Worm (Caenorhabditis elegans) whole organism, early embryonic: ENCODE data around the gene mbk-2.

Source experiments
- B0310.2 ChIP-seq: sonication (generic microtip); optimal IDR thresholded peaks from 2 replicates; lab custom pipeline; 2016; ENCODE audit warnings: mild to moderate bottlenecking, missing genetic modification characterization, missing compliant biosample characterization
- F13C5.2 ChIP-seq: sonication (generic microtip); optimal IDR thresholded peaks from 2 replicates; lab custom pipeline; 2017; ENCODE audit warnings: mild to moderate bottlenecking, missing genetic modification characterization, inconsistent platforms, missing compliant biosample characterization
- aly-1 ChIP-seq: sonication (generic microtip); optimal IDR thresholded peaks from 2 replicates; lab custom pipeline; 2016; ENCODE audit warnings: missing genetic modification characterization, missing compliant biosample characterization
- ama-1 ChIP-seq: fragments of 150-350 bp; optimal IDR thresholded peaks from 2 replicates; lab custom pipeline; 2014
- ceh-13 ChIP-seq: fragments of 200-800 bp; sonication (Bioruptor generic); optimal IDR thresholded peaks from 2 replicates; lab custom pipeline; 2018; ENCODE audit warnings: mild to moderate bottlenecking, missing genetic modification characterization, missing compliant biosample characterization
- ceh-36 ChIP-seq: sonication (generic microtip); optimal IDR thresholded peaks from 2 replicates; lab custom pipeline; 2016; ENCODE audit warnings: missing genetic modification characterization, inconsistent platforms, missing compliant biosample characterization
- ets-7 ChIP-seq: sonication (generic microtip); optimal IDR thresholded peaks from 2 replicates; lab custom pipeline; 2016; ENCODE audit warnings: missing genotype, missing genetic modification characterization, missing compliant biosample characterization
- flt-1 ChIP-seq: fragments of 200-800 bp; sonication (Bioruptor generic); IDR thresholded peaks from 2 replicates; pipeline ENCODE4 v1.3.6; 2022; ENCODE audit warnings: missing genetic modification characterization, missing compliant biosample characterization
- hmbx-1 ChIP-seq: sonication (generic microtip); optimal IDR thresholded peaks from 2 replicates; lab custom pipeline; 2016; ENCODE audit warnings: mild to moderate bottlenecking, missing genetic modification characterization, missing compliant biosample characterization
- hmg-4 ChIP-seq: fragments of 200-800 bp; sonication (Bioruptor generic); optimal IDR thresholded peaks from 2 replicates; lab custom pipeline; 2018; ENCODE audit warnings: mild to moderate bottlenecking, missing genetic modification characterization, missing compliant biosample characterization
- hnd-1 ChIP-seq: sonication (generic microtip); optimal IDR thresholded peaks from 2 replicates; lab custom pipeline; 2016; ENCODE audit warnings: missing genetic modification characterization, missing compliant biosample characterization
- pes-1 ChIP-seq: fragments of 200-800 bp; sonication (Bioruptor generic); IDR thresholded peaks from 2 replicates; pipeline ENCODE4 v1.3.6; 2022; ENCODE audit warnings: missing genetic modification reagents, missing genetic modification characterization, missing compliant biosample characterization
- scrt-1 ChIP-seq: fragments of 200-800 bp; sonication (Bioruptor generic); IDR thresholded peaks from 2 replicates; pipeline ENCODE4 v1.3.6; 2022; ENCODE audit warnings: missing genetic modification characterization, missing compliant biosample characterization
- sea-1 ChIP-seq: fragments of 200-800 bp; sonication (Bioruptor generic); conservative IDR thresholded peaks from 2 replicates; pipeline ENCODE4 v1.3.6; 2022; ENCODE audit warnings: missing genetic modification characterization, missing compliant biosample characterization
- tbx-11 ChIP-seq: fragments of 200-800 bp; sonication (Bioruptor generic); IDR thresholded peaks from 2 replicates; pipeline ENCODE4 v1.3.6; 2022; ENCODE audit warnings: missing genetic modification characterization, missing compliant biosample characterization
- tbx-37 ChIP-seq: fragments of 200-800 bp; sonication (Bioruptor generic); conservative IDR thresholded peaks from 2 replicates; pipeline ENCODE4 v1.3.6; 2022; ENCODE audit warnings: missing genetic modification reagents, missing genetic modification characterization, missing compliant biosample characterization
- tra-4 ChIP-seq: sonication (generic microtip); optimal IDR thresholded peaks from 2 replicates; lab custom pipeline; 2017; ENCODE audit warnings: missing genetic modification characterization, missing compliant biosample characterization

The mbk-2 gene

DNA sequence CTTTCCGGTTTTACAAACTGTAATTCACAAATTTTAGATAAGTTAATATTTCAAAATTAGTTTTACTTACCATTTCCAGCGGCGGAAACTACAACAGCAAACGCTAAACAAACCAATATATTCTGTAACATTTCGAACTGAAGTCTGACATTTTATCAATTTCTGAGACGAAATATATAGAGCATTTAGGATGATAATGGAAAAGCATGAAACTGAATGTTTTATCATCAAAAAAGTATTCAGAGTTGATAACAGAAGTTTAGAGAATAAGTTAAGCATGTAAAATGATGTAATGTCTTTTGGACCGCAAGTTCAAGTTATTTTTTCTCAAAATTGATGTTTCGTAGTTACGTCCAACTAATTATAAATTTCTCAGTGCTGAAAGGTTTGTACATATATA, 39.8 kb upstream of the mbk-2 start, which contains the start of gene F55G11.2:
F55G11.2 (minus strand) TSS at position 149 of the 400 bp plus-strand sequence.
- TF ChIP-seq B0310.2 (no peak), aly-1 (tag; lab: Kevin White, UChicago) (no peak), ceh-13 (GFP tag; lab: Kevin White, UChicago) (no peak), ama-1 (no peak)

DNA sequence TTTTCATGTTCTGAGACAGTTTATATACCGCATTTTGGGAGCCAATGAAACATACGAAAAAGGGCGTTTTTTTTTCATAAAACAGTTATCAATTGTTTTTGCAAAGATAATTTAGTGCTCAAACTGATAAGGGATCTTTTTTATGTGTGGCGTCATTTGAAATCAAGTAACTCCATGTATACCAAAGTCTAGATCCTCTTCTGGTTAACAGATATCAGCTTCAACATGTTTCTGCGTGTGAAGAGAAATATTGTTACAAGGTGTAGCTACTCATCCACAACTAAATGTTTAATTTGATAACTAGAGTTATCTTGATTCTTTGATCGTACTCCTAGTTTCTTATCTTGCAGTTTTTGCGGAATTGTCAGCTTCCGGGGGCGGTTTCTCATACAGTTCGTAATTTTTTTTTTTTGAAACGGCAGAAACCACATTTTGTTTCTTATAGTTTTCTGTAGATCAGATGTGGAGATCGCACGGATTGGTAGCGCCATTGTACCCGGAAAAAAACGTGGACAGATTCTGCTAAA, 36.9 kb upstream of the mbk-2 start:
- TF ChIP-seq aly-1 (tag; lab: Kevin White, UChicago) (no peak), hmg-4 (GFP tag; lab: Kevin White, UChicago) (no peak)

DNA sequence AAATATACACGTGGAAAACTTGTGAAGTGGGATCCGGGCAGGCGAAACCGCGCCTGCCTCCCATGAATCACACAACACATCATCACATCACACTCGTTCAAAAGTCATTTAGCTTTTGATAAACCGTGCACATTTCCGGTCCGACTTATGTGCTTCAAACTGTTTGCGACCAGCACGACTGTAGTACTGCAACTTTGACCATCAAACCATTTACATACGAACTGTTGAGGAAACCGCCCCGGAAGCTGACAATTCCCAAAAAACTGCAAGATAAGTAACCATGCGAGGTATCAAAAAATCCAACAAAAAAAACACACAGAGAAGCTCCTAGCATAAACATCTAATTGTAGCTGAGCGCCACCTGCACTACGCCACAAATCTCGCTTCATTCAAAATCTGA, 36.2 kb upstream of the mbk-2 start:
- TF ChIP-seq tbx-37 (GFP tag; lab: Robert Waterston, UW) = no peak
- no peak for TF ChIP-seq ets-7 (tag; lab: Kevin White, UChicago)
- TF ChIP-seq pes-1 (GFP tag; lab: Robert Waterston, UW) = no peak
- no peak for TF ChIP-seq aly-1 (tag; lab: Kevin White, UChicago)
- TF ChIP-seq F13C5.2 (tag; lab: Kevin White, UChicago) = no peak
- no peak for TF ChIP-seq B0310.2
- no peak for TF ChIP-seq ceh-13 (GFP tag; lab: Kevin White, UChicago)
- TF ChIP-seq flt-1 (GFP tag; lab: Robert Waterston, UW) = no peak
- TF ChIP-seq tra-4 (tag; lab: Kevin White, UChicago) = no peak
- TF ChIP-seq ama-1 = no peak
- no peak for TF ChIP-seq hnd-1 (tag; lab: Kevin White, UChicago)
- no peak for TF ChIP-seq hmg-4 (GFP tag; lab: Kevin White, UChicago)
- no peak for TF ChIP-seq tbx-11 (GFP tag; lab: Robert Waterston, UW)
- TF ChIP-seq scrt-1 = no peak
- TF ChIP-seq sea-1 (GFP tag; lab: Robert Waterston, UW) = no peak

DNA sequence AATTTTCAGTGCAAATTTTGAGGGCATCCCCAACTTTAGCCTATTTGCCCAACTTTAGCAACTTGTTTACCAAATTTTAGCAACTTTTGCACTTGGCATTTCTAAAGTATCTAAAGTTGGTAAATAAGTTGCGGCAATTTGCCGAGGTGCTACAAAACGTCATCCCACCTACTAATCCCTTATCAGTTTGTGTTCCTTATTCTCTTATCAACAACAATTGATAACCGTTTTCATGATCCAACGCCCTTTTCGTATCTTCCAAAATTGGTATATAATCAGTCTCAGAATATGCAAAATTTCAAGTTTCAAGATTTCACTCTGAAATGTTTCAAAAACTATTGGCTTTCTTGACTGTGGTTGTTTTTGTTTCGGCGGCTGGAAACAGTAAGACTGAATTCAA, 35.6 kb upstream of the mbk-2 start, which contains the start of gene F55G11.4:
F55G11.4 (plus strand) TSS at position 289 of the 400 bp plus-strand sequence.
- TF ChIP-seq ceh-13 (GFP tag; lab: Kevin White, UChicago) (no peak), ceh-36 (tag; lab: Kevin White, UChicago) (no peak), ets-7 (tag; lab: Kevin White, UChicago) (no peak)

DNA sequence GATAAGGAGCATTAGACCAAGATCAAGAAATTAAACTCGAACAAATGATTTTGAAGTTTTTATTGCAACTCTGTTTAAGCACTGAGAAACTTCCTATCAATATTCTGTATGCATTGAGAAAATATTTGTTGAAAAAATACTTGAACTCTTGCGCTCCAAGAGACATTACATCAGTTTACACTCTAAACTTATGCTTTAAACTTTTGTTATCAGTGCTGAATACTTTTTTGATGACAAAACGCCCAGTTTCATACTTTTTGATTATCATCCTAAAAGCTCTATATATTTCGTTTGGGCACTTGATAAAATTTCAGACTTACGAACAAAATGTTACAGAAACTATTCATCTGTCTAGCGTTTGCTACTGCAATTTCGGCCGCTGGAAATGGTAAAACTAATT, 33.0 kb upstream of the mbk-2 start, which contains the start of gene dod-17:
dod-17 (plus strand) TSS at position 323 of the 400 bp plus-strand sequence.
- TF ChIP-seq tbx-37 (GFP tag; lab: Robert Waterston, UW) (no peak), ama-1 (no peak), hmg-4 (GFP tag; lab: Kevin White, UChicago) (no peak), F13C5.2 (tag; lab: Kevin White, UChicago) (no peak), B0310.2 (no peak), ets-7 (tag; lab: Kevin White, UChicago) (no peak), sea-1 (GFP tag; lab: Robert Waterston, UW) (no peak), hnd-1 (tag; lab: Kevin White, UChicago) (no peak), scrt-1 (no peak), pes-1 (GFP tag; lab: Robert Waterston, UW) (no peak), flt-1 (GFP tag; lab: Robert Waterston, UW) (no peak), aly-1 (tag; lab: Kevin White, UChicago) (no peak)

DNA sequence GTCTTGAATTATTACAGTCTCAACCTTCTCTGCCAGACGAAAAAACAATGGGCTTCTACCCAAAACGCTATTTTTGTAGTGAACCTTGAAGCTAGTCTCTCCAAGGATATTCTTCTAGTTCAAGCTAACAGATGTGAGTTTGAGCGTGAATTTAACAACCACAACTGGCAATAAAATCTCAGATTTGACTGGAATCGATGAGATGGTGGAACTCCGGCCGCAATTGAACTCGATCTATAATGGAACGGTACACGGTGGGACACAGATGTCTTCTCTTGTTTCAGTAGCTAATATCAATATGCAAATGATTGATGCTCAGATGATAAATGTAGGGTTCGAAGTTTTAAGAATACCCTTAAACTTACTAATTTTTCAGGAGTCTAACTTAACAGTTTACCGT, 31.3 kb upstream of the mbk-2 start:
- TF ChIP-seq tra-4 (tag; lab: Kevin White, UChicago) = no peak
- no peak for TF ChIP-seq tbx-37 (GFP tag; lab: Robert Waterston, UW)
- TF ChIP-seq F13C5.2 (tag; lab: Kevin White, UChicago) = no peak
- TF ChIP-seq hnd-1 (tag; lab: Kevin White, UChicago) = no peak
- no peak for TF ChIP-seq ama-1

DNA sequence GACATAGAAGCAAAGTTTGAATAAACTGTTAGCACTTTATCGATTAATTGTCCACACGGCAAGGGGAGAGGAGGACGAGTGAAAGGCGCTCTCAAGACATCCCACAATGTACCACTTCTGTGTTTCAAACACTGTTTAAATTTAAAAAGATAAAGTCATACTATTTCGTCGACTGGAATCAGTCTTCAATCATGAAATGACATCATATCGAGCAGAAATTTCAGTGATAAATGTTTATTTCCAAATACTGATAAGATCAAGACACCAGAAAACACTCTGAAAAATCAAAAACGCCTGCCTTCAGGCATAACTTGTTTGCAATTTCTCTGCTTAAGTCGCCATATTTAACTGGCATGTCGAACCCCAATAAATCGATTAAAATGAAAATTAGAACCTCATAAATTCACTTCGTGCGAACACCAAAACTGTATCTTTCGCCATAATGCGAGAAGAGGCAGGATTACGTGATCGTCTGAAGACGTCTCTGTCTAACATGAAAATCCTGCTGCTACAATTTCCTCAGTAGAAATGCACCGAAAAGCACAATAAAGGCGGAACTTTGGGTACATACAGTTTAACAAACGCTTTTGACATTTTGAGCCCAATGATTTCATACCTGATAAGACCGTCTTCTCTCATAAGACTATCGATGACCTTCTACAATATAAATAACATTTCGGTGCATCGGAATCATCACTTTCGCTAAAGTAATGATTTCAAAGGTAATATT, 30.5 kb upstream of the mbk-2 start, which contains the start of gene K10D11.2:
K10D11.2 (plus strand) TSS at position 680 of the 730 bp plus-strand sequence.
- no peak for TF ChIP-seq aly-1 (tag; lab: Kevin White, UChicago)
- TF ChIP-seq hmbx-1 (tag; lab: Kevin White, UChicago) = no peak
- TF ChIP-seq tra-4 (tag; lab: Kevin White, UChicago) = no peak
- no peak for TF ChIP-seq ceh-36 (tag; lab: Kevin White, UChicago)

DNA sequence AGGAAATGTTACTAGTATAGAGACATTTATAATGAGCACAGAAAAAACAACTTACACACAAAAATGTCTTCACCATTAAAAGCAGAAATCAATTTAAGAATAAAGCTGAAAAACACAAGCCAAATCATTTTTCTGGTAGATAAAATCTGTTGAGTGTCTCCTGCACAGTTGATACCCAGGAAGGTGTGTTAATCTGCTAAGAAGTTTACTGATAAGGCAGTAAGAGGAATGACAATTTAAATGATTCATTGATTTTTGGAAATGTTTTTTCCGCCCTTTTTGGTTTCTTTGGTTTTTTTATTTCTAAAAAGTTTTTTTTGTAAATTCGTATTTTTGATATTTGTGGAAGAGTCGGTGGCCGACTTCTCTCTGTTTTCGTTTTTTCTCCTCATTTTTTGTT, 23.0 kb upstream of the mbk-2 start, which contains the start of gene K10D11.3:
K10D11.3 (minus strand) TSS at position 174 of the 400 bp plus-strand sequence.
- TF ChIP-seq sea-1 (GFP tag; lab: Robert Waterston, UW) (no peak), tbx-37 (GFP tag; lab: Robert Waterston, UW) (no peak), scrt-1 (no peak), hmbx-1 (tag; lab: Kevin White, UChicago) (no peak), ceh-36 (tag; lab: Kevin White, UChicago) (no peak), aly-1 (tag; lab: Kevin White, UChicago) (no peak), B0310.2 (no peak), pes-1 (GFP tag; lab: Robert Waterston, UW) (no peak), ama-1 (no peak)
